Fruit fly (Drosophila melanogaster) whole organism, embryonic: ENCODE data around the gene yellow-f2.

Experiments used
- Antp ChIP-seq: fragments of 200-800 bp; sonication (Bioruptor generic); optimal IDR thresholded peaks from 3 replicates; lab custom pipeline; 2016; ENCODE audit warnings: missing biosample characterization, missing genetic modification characterization
- Awh ChIP-seq: fragments of 200-800 bp; sonication (Bioruptor generic); IDR thresholded peaks from 2 replicates; pipeline ENCODE4, ENCODE4 v1.3.6; 2022; ENCODE audit warnings: missing biosample characterization, missing genetic modification characterization
- Bteb2 ChIP-seq: fragments of 200-800 bp; sonication (Bioruptor generic); optimal IDR thresholded peaks from 2 replicates; lab custom pipeline; 2016; ENCODE audit warnings: missing biosample characterization, missing genetic modification characterization
- CG10366 ChIP-seq: fragments of 200-800 bp; sonication (Bioruptor generic); IDR thresholded peaks from 2 replicates; pipeline ENCODE4 v1.3.6; 2022; ENCODE audit warnings: missing biosample characterization, missing genetic modification characterization
- CG10654 ChIP-seq: fragments of 200-800 bp; sonication (Bioruptor generic); optimal IDR thresholded peaks from 2 replicates; lab custom pipeline; 2016; ENCODE audit warnings: missing biosample characterization, missing genetic modification characterization
- CG14441 ChIP-seq: fragments of 200-800 bp; sonication (Bioruptor generic); IDR thresholded peaks from 2 replicates; pipeline ENCODE4 v1.3.6; 2022; ENCODE audit warnings: missing biosample characterization, missing genetic modification characterization
- CG15073 ChIP-seq: fragments of 200-800 bp; sonication (Bioruptor generic); optimal IDR thresholded peaks from 2 replicates; lab custom pipeline; 2016; ENCODE audit warnings: missing biosample characterization, missing genetic modification characterization
- CG1529 ChIP-seq: fragments of 200-800 bp; sonication (Bioruptor generic); optimal IDR thresholded peaks from 3 replicates; lab custom pipeline; 2018; ENCODE audit warnings: missing biosample characterization, missing genetic modification characterization
- CG18011 ChIP-seq: fragments of 200-800 bp; sonication (Bioruptor generic); optimal IDR thresholded peaks from 2 replicates; lab custom pipeline; 2017; ENCODE audit warnings: missing biosample characterization, missing genetic modification characterization, mild to moderate bottlenecking, moderate library complexity, missing genotype
- CG2116 ChIP-seq: fragments of 200-800 bp; sonication (Bioruptor generic); optimal IDR thresholded peaks from 3 replicates; lab custom pipeline; 2018; ENCODE audit warnings: missing biosample characterization, mild to moderate bottlenecking, missing genetic modification characterization
- CG31388 ChIP-seq: fragments of 200-800 bp; sonication (Bioruptor generic); optimal IDR thresholded peaks from 2 replicates; lab custom pipeline; 2016; ENCODE audit warnings: missing biosample characterization, missing genetic modification characterization
- CG32772 ChIP-seq: fragments of 200-800 bp; sonication (Bioruptor generic); IDR thresholded peaks from 2 replicates; pipeline ENCODE4 v1.3.6; 2022; ENCODE audit warnings: missing biosample characterization, missing genetic modification characterization
- CG4282 ChIP-seq: fragments of 200-800 bp; sonication (Bioruptor generic); optimal IDR thresholded peaks from 2 replicates; lab custom pipeline; 2016; ENCODE audit warnings: missing biosample characterization, missing genetic modification characterization
- CG4328 ChIP-seq: fragments of 200-800 bp; sonication (Bioruptor generic); optimal IDR thresholded peaks from 3 replicates; lab custom pipeline; 2017; ENCODE audit warnings: missing biosample characterization, missing genetic modification reagents, missing genetic modification characterization
- CG5245 ChIP-seq: fragments of 200-800 bp; sonication (Bioruptor generic); optimal IDR thresholded peaks from 3 replicates; lab custom pipeline; 2016; ENCODE audit warnings: missing biosample characterization, missing genetic modification characterization
- CG6175 ChIP-seq: fragments of 200-800 bp; sonication (Bioruptor generic); IDR thresholded peaks from 3 replicates; pipeline ENCODE4 v1.3.6; 2022; ENCODE audit warnings: missing biosample characterization, missing genetic modification characterization
- CG6254 ChIP-seq: fragments of 200-800 bp; sonication (Bioruptor generic); optimal IDR thresholded peaks from 3 replicates; lab custom pipeline; 2017; ENCODE audit warnings: mild to moderate bottlenecking, missing biosample characterization, missing genetic modification reagents, missing genetic modification characterization
- CG6654 ChIP-seq: fragments of 200-800 bp; sonication (Bioruptor generic); optimal IDR thresholded peaks from 2 replicates; lab custom pipeline; 2017; ENCODE audit warnings: missing biosample characterization, mild to moderate bottlenecking, missing genetic modification characterization
- CG6813 ChIP-seq: fragments of 200-800 bp; sonication (Bioruptor generic); optimal IDR thresholded peaks from 2 replicates; lab custom pipeline; 2017; ENCODE audit warnings: missing biosample characterization, missing genetic modification characterization, mild to moderate bottlenecking, moderate library complexity, missing genetic modification reagents
- CG7271 ChIP-seq: fragments of 200-800 bp; sonication (Bioruptor generic); optimal IDR thresholded peaks from 2 replicates; lab custom pipeline; 2018; ENCODE audit warnings: missing biosample characterization, mild to moderate bottlenecking, missing genetic modification characterization, moderate library complexity
- CG8281 ChIP-seq: fragments of 200-800 bp; sonication (Bioruptor generic); optimal IDR thresholded peaks from 2 replicates; lab custom pipeline; 2018; ENCODE audit warnings: missing biosample characterization, mild to moderate bottlenecking, missing genetic modification characterization, moderate library complexity
- CG9609 ChIP-seq: fragments of 200-800 bp; sonication (Bioruptor generic); optimal IDR thresholded peaks from 3 replicates; lab custom pipeline; 2016; ENCODE audit warnings: missing biosample characterization, missing genetic modification characterization
- Camta ChIP-seq: fragments of 200-800 bp; sonication (Bioruptor generic); optimal IDR thresholded peaks from 2 replicates; lab custom pipeline; 2016; ENCODE audit warnings: missing biosample characterization, missing genetic modification characterization
- E2f1 ChIP-seq: fragments of 200-800 bp; sonication (Bioruptor generic); IDR thresholded peaks from 2 replicates; pipeline ENCODE4 v1.3.6; 2022; ENCODE audit warnings: missing biosample characterization, missing genetic modification characterization
- Fer3 ChIP-seq: fragments of 200-800 bp; sonication (Bioruptor generic); optimal IDR thresholded peaks from 2 replicates; lab custom pipeline; 2018; ENCODE audit warnings: missing biosample characterization, mild to moderate bottlenecking, missing genetic modification characterization, moderate library complexity
- Hey ChIP-seq: fragments of 200-800 bp; sonication (Bioruptor generic); optimal IDR thresholded peaks from 3 replicates; lab custom pipeline; 2018; ENCODE audit warnings: missing biosample characterization, mild to moderate bottlenecking, missing genetic modification characterization
- NC2α ChIP-seq: fragments of 200-800 bp; sonication (Bioruptor generic); optimal IDR thresholded peaks from 2 replicates; lab custom pipeline; 2016; ENCODE audit warnings: missing biosample characterization, missing genetic modification characterization
- Side ChIP-seq: fragments of 200-800 bp; sonication (Bioruptor generic); optimal IDR thresholded peaks from 2 replicates; lab custom pipeline; 2016; ENCODE audit warnings: missing biosample characterization, missing genetic modification characterization
- Sox102F ChIP-seq: fragments of 200-800 bp; sonication (Bioruptor generic); optimal IDR thresholded peaks from 2 replicates; lab custom pipeline; 2018; ENCODE audit warnings: missing biosample characterization, mild to moderate bottlenecking, missing genetic modification characterization, moderate library complexity
- Tbp ChIP-seq: fragments of >200 bp; optimal IDR thresholded peaks from 2 replicates; lab custom pipeline; 2018; ENCODE audit warnings: missing biosample characterization, missing genetic modification characterization
- Xbp1 ChIP-seq: fragments of 200-800 bp; sonication (Bioruptor generic); optimal IDR thresholded peaks from 3 replicates; lab custom pipeline; 2016; ENCODE audit warnings: missing biosample characterization, mild to moderate bottlenecking, missing genetic modification characterization
- abd-A ChIP-seq: fragments of 200-800 bp; sonication (Bioruptor generic); optimal IDR thresholded peaks from 3 replicates; lab custom pipeline; 2019; ENCODE audit warnings: missing biosample characterization, mild to moderate bottlenecking, missing genetic modification characterization, moderate library complexity
- aop ChIP-seq: fragments of 200-800 bp; sonication (Bioruptor generic); IDR thresholded peaks from 2 replicates; pipeline ENCODE4 v1.3.6; 2022; ENCODE audit warnings: missing biosample characterization, missing genetic modification characterization
- cad ChIP-seq: fragments of >200 bp; optimal IDR thresholded peaks from 2 replicates; lab custom pipeline; 2017; ENCODE audit warnings: missing biosample characterization, missing genetic modification characterization
- cg ChIP-seq: fragments of 200-800 bp; sonication (Bioruptor generic); optimal IDR thresholded peaks from 3 replicates; lab custom pipeline; 2019; ENCODE audit warnings: missing biosample characterization, mild to moderate bottlenecking, missing genetic modification characterization, moderate library complexity
- emc ChIP-seq: fragments of 200-800 bp; sonication (Bioruptor generic); optimal IDR thresholded peaks from 2 replicates; lab custom pipeline; 2016; ENCODE audit warnings: missing biosample characterization, missing genetic modification characterization
- ewg ChIP-seq: fragments of 200-800 bp; sonication (Bioruptor generic); optimal IDR thresholded peaks from 3 replicates; lab custom pipeline; 2017; ENCODE audit warnings: mild to moderate bottlenecking, missing biosample characterization, missing genetic modification reagents, missing genetic modification characterization
- gcm2 ChIP-seq: fragments of 200-800 bp; sonication (Bioruptor generic); optimal IDR thresholded peaks from 2 replicates; lab custom pipeline; 2016; ENCODE audit warnings: missing biosample characterization, missing genetic modification characterization
- hbn ChIP-seq: fragments of 200-800 bp; sonication (Bioruptor generic); IDR thresholded peaks from 2 replicates; pipeline ENCODE4 v1.3.6; 2022; ENCODE audit warnings: missing biosample characterization, missing genetic modification characterization; ENCODE audit not compliant: partially characterized antibody
- hth ChIP-seq: fragments of >200 bp; optimal IDR thresholded peaks from 2 replicates; lab custom pipeline; 2017; ENCODE audit warnings: inconsistent platforms
- ken ChIP-seq: fragments of 200-800 bp; sonication (Bioruptor generic); IDR thresholded peaks from 3 replicates; pipeline ENCODE4 v1.3.6; 2022; ENCODE audit warnings: missing biosample characterization, missing genetic modification characterization
- klu ChIP-seq: fragments of 200-800 bp; sonication (Bioruptor generic); IDR thresholded peaks from 2 replicates; pipeline ENCODE4 v1.3.6; 2022; ENCODE audit warnings: missing biosample characterization, missing genetic modification characterization
- kni ChIP-seq: fragments of 200-800 bp; sonication (Bioruptor generic); optimal IDR thresholded peaks from 3 replicates; lab custom pipeline; 2017; ENCODE audit warnings: mild to moderate bottlenecking, missing biosample characterization, missing genetic modification reagents, missing genetic modification characterization
- p53 ChIP-seq: fragments of 200-800 bp; sonication (Bioruptor generic); optimal IDR thresholded peaks from 2 replicates; lab custom pipeline; 2016; ENCODE audit warnings: missing biosample characterization, missing genetic modification characterization
- pfk ChIP-seq: fragments of 200-800 bp; sonication (Bioruptor generic); optimal IDR thresholded peaks from 2 replicates; lab custom pipeline; 2018; ENCODE audit warnings: missing biosample characterization, mild to moderate bottlenecking, missing genetic modification characterization, moderate library complexity
- pum ChIP-seq: fragments of 200-800 bp; sonication (Bioruptor generic); optimal IDR thresholded peaks from 2 replicates; lab custom pipeline; 2016; ENCODE audit warnings: missing biosample characterization, missing genetic modification characterization
- rib ChIP-seq: fragments of 200-800 bp; sonication (Bioruptor generic); IDR thresholded peaks from 2 replicates; pipeline ENCODE4 v1.3.6; 2022; ENCODE audit warnings: missing biosample characterization, missing genetic modification characterization
- sens-2 ChIP-seq: fragments of 200-800 bp; sonication (Bioruptor generic); IDR thresholded peaks from 2 replicates; pipeline ENCODE4 v1.3.6; 2022; ENCODE audit warnings: missing biosample characterization, missing genetic modification characterization
- sisA ChIP-seq: fragments of 200-800 bp; sonication (Bioruptor generic); IDR thresholded peaks from 2 replicates; pipeline ENCODE4 v1.3.6; 2022; ENCODE audit warnings: missing biosample characterization, missing genetic modification characterization
- so ChIP-seq: fragments of 200-800 bp; sonication (Bioruptor generic); IDR thresholded peaks from 3 replicates; pipeline ENCODE4 v1.3.6; 2022; ENCODE audit warnings: missing biosample characterization, missing genetic modification characterization
- ssp ChIP-seq: fragments of 200-800 bp; sonication (Bioruptor generic); IDR thresholded peaks from 2 replicates; pipeline ENCODE4 v1.3.6; 2022; ENCODE audit warnings: missing biosample characterization, missing genetic modification characterization
- trem ChIP-seq: fragments of 200-800 bp; optimal IDR thresholded peaks from 3 replicates; lab custom pipeline; 2019; ENCODE audit warnings: missing biosample characterization, mild to moderate bottlenecking, missing genetic modification characterization, moderate library complexity

yellow-f2 gene

DNA sequence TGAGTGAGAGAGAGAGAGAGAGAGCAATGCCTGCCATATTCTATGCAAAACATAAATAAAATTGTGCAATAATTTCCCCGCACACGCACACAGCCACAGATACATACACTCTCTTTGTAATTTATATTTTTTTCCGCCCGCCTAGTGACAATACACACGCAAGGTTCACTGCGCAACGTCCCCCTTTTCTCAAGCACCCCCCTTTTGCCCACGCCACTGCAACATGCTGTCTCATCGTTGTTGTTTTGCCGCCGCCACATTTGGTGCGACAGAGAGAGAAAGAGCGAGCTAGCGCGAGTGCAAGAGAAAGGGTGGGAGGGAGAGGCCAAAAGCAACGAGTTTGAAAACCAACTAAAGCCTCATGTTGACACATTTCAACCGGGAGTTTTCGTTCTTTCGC lies 17.4 kb upstream of the yellow-f2 start (continued):
- TF ChIP-seq Sox102F (no peak), ssp (GFP tag; lab: Robert Waterston, UW) (peak; percentile 27; the same call in 1 of the 2 replicates), CG14441 (peak; percentile 82), CG5245 (GFP tag; lab: Kevin White, UChicago) (peak; percentile 29), Xbp1 (GFP tag; lab: Kevin White, UChicago) (peak; percentile 67), E2f1 (GFP tag; lab: Robert Waterston, UW) (peak; percentile 58), sisA (GFP tag; lab: Robert Waterston, UW) (peak; percentile 74), cad (no peak), Fer3 (tag; lab: Kevin White, UChicago) (peak; percentile 25), Tbp (GFP tag; lab: Kevin White, UChicago) (no peak), hbn (no peak), CG1529 (GFP tag; lab: Kevin White, UChicago) (no peak), ken (GFP tag; lab: Robert Waterston, UW) (peak; percentile 80), Antp (GFP tag; lab: Kevin White, UChicago) (peak; percentile 76), pum (GFP tag; lab: Kevin White, UChicago) (peak; percentile 40), CG6254 (GFP tag; lab: Kevin White, UChicago) (no peak), kni (no peak), Camta (GFP tag; lab: Kevin White, UChicago) (peak; percentile 58), Awh (GFP tag; lab: Robert Waterston, UW) (peak; percentile 78), CG2116 (GFP tag; lab: Kevin White, UChicago) (no peak), abd-A (tag; lab: Kevin White, UChicago) (peak; percentile 57), NC2α (no peak), Bteb2 (no peak), ewg (GFP tag; lab: Kevin White, UChicago) (peak; percentile 88), aop (GFP tag; lab: Robert Waterston, UW) (0 out of 2 replicates have a peak, but pooled peaks have one; percentile 48), trem (tag; lab: Kevin White, UChicago) (no peak), sens-2 (GFP tag; lab: Robert Waterston, UW) (peak; percentile 39; the same call in 1 of the 2 replicates), cg (peak; percentile 77), p53 (GFP tag; lab: Kevin White, UChicago) (peak; percentile 56), CG31388 (GFP tag; lab: Kevin White, UChicago) (no peak), CG6813 (GFP tag; lab: Kevin White, UChicago) (peak; percentile 46), CG9609 (GFP tag; lab: Kevin White, UChicago) (peak; percentile 49), hth (no peak), CG18011 (GFP tag; lab: Kevin White, UChicago) (no peak), CG7271 (tag; lab: Kevin White, UChicago) (no peak), gcm2 (peak; percentile 16), CG8281 (tag; lab: Kevin White, UChicago) (no peak), Side (GFP tag; lab: Kevin White, UChicago) (peak; percentile 55), klu (GFP tag; lab: Robert Waterston, UW) (peak; percentile 44; the same call in 1 of the 2 replicates), pfk (GFP tag; lab: Kevin White, UChicago) (peak; percentile 1), Hey (peak; percentile 12), CG4328 (GFP tag; lab: Kevin White, UChicago) (peak; percentile 18), emc (GFP tag; lab: Kevin White, UChicago) (no peak), CG10366 (GFP tag; lab: Robert Waterston, UW) (peak; percentile 72), so (GFP tag; lab: Robert Waterston, UW) (0 out of 3 replicates have a peak, but pooled peaks have one; percentile 47), CG6654 (GFP tag; lab: Kevin White, UChicago) (no peak), CG10654 (GFP tag; lab: Kevin White, UChicago) (peak; percentile 16), rib (GFP tag; lab: Robert Waterston, UW) (peak; percentile 85), CG32772 (GFP tag; lab: Robert Waterston, UW) (peak; percentile 72), CG6175 (GFP tag; lab: Robert Waterston, UW) (0 out of 3 replicates have a peak, but pooled peaks have one; percentile 65), CG15073 (GFP tag; lab: Kevin White, UChicago) (no peak), CG4282 (GFP tag; lab: Kevin White, UChicago) (peak; percentile 51)
